Worm (Caenorhabditis elegans) whole organism, late embryonic: ENCODE results near the gene F21C10.13.

Source experiments
- T23F11.4 ChIP-seq: fragments of 200-800 bp; sonication (Bioruptor generic); optimal IDR thresholded peaks from 2 replicates; lab custom pipeline; 2018; ENCODE audit warnings: mild to moderate bottlenecking, missing genetic modification characterization, missing compliant biosample characterization
- ceh-6 ChIP-seq: fragments of 200-800 bp; sonication (Bioruptor generic); optimal IDR thresholded peaks from 2 replicates; lab custom pipeline; 2018; ENCODE audit warnings: mild to moderate bottlenecking, missing genetic modification characterization, missing compliant biosample characterization
- fkh-6 ChIP-seq: sonication (generic microtip); optimal IDR thresholded peaks from 2 replicates; lab custom pipeline; 2016; ENCODE audit warnings: missing genetic modification characterization, missing compliant biosample characterization
- mec-3 ChIP-seq: sonication (generic microtip); optimal IDR thresholded peaks from 2 replicates; lab custom pipeline; 2016; ENCODE audit warnings: borderline replicate concordance, missing genetic modification characterization, missing compliant biosample characterization
- pha-4 ChIP-seq: fragments of 150-350 bp; optimal IDR thresholded peaks from 2 replicates; lab custom pipeline; 2018; ENCODE audit warnings: missing biosample characterization, missing genetic modification reagents, missing genetic modification characterization
- tbx-2 ChIP-seq: sonication (generic microtip); optimal IDR thresholded peaks from 2 replicates; lab custom pipeline; 2016; ENCODE audit warnings: missing genetic modification characterization, missing compliant biosample characterization

DNA sequence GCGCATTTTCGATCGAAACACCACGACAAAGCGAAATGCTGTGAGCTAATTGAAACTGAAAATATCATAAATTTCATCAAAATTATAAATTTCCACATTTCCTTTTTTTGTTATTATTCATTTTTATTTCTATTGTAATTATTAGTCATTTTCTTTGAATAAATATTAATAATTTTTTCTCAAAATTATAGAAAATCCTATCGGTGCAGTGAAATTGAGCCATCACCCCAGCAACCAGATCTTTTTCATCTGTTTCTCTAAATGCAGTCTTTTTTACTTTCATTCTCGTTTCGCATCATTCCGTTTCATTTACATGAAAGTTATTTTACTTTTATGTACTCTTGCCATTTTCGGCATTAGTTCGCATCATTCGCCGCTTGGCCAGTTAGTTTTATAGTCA, at the start of gene F21C10.13:
- TF ChIP-seq pha-4 (tag; lab: Kevin White, UChicago) (no peak), T23F11.4 (GFP tag; lab: Kevin White, UChicago) (no peak), ceh-6 (GFP tag; lab: Kevin White, UChicago) (no peak), tbx-2 (tag; lab: Kevin White, UChicago) (no peak), fkh-6 (no peak), mec-3 (no peak)
